Fruit fly (Drosophila melanogaster) whole organism, embryonic: ENCODE results near the gene Nph.

Experiments
- Adf1 ChIP-seq: fragments of 200-800 bp; sonication (Bioruptor generic); IDR thresholded peaks from 2 replicates; pipeline ENCODE4 v1.3.6; 2022; ENCODE audit warnings: missing biosample characterization, missing genetic modification characterization
- CG12236 ChIP-seq: fragments of 200-800 bp; sonication (Bioruptor generic); optimal IDR thresholded peaks from 2 replicates; lab custom pipeline; 2016; ENCODE audit warnings: missing biosample characterization, missing genetic modification characterization
- CG12769 ChIP-seq: fragments of 200-800 bp; sonication (Bioruptor generic); optimal IDR thresholded peaks from 2 replicates; lab custom pipeline; 2019; ENCODE audit warnings: missing biosample characterization, mild to moderate bottlenecking, missing genetic modification characterization, moderate library complexity
- CG14710 ChIP-seq: fragments of 200-800 bp; sonication (Bioruptor generic); optimal IDR thresholded peaks from 3 replicates; lab custom pipeline; 2019; ENCODE audit warnings: missing biosample characterization, mild to moderate bottlenecking, missing genetic modification characterization, moderate library complexity
- CG16779 ChIP-seq: fragments of 200-800 bp; sonication (Bioruptor generic); IDR thresholded peaks from 2 replicates; pipeline ENCODE4 v1.3.6; 2022; ENCODE audit warnings: missing biosample characterization, missing genetic modification characterization
- CG16815 ChIP-seq: fragments of 200-800 bp; sonication (Bioruptor generic); optimal IDR thresholded peaks from 3 replicates; lab custom pipeline; 2017; ENCODE audit warnings: missing biosample characterization, mild to moderate bottlenecking, missing genetic modification characterization
- CG16863 ChIP-seq: fragments of 200-800 bp; sonication (Bioruptor generic); optimal IDR thresholded peaks from 3 replicates; lab custom pipeline; 2016; ENCODE audit warnings: missing biosample characterization, missing genetic modification characterization
- CG17186 ChIP-seq: fragments of 200-800 bp; sonication (Bioruptor generic); optimal IDR thresholded peaks from 3 replicates; lab custom pipeline; 2017; ENCODE audit warnings: missing biosample characterization, missing genetic modification reagents, missing genetic modification characterization
- CG30403 ChIP-seq: fragments of 200-800 bp; sonication (Bioruptor generic); optimal IDR thresholded peaks from 3 replicates; lab custom pipeline; 2016; ENCODE audit warnings: missing biosample characterization, missing genetic modification characterization
- CG31224 ChIP-seq: fragments of 200-800 bp; sonication (Bioruptor generic); IDR thresholded peaks from 2 replicates; pipeline ENCODE4 v1.3.6; 2022; ENCODE audit warnings: missing biosample characterization, missing genetic modification characterization
- CG31441 ChIP-seq: fragments of 200-800 bp; sonication (Bioruptor generic); IDR thresholded peaks from 2 replicates; pipeline ENCODE4 v1.3.6; 2022; ENCODE audit warnings: missing biosample characterization, missing genetic modification characterization
- CG33557 ChIP-seq: fragments of 200-800 bp; sonication (Bioruptor generic); optimal IDR thresholded peaks from 2 replicates; lab custom pipeline; 2019; ENCODE audit warnings: missing biosample characterization, mild to moderate bottlenecking, missing genetic modification characterization, moderate library complexity
- CG4404 ChIP-seq: fragments of 200-800 bp; sonication (Bioruptor generic); IDR thresholded peaks from 2 replicates; pipeline ENCODE4 v1.3.6; 2022; ENCODE audit warnings: missing biosample characterization, missing genetic modification characterization
- CG4707 ChIP-seq: fragments of 200-800 bp; sonication (Bioruptor generic); optimal IDR thresholded peaks from 2 replicates; lab custom pipeline; 2018; ENCODE audit warnings: missing biosample characterization, mild to moderate bottlenecking, missing genetic modification characterization, moderate library complexity
- CG6689 ChIP-seq: fragments of 200-800 bp; sonication (Bioruptor generic); IDR thresholded peaks from 2 replicates; pipeline ENCODE4 v1.3.6; 2022; ENCODE audit warnings: missing biosample characterization, missing genetic modification characterization
- CG7786 ChIP-seq: fragments of 200-800 bp; sonication (Bioruptor generic); optimal IDR thresholded peaks from 2 replicates; lab custom pipeline; 2016; ENCODE audit warnings: missing biosample characterization, missing genetic modification characterization
- CG8924 ChIP-seq: fragments of 200-800 bp; optimal IDR thresholded peaks from 3 replicates; lab custom pipeline; 2019; ENCODE audit warnings: missing biosample characterization, mild to moderate bottlenecking, missing genetic modification characterization, moderate library complexity
- Dfd ChIP-seq, 2 experiments: fragments of >200 bp; optimal IDR thresholded peaks; 2 replicates each; lab custom pipeline; 2017; ENCODE audit warnings: missing biosample characterization in 2 of 2, missing genetic modification characterization in 2 of 2
- Dll ChIP-seq: fragments of 200-800 bp; sonication (Bioruptor generic); IDR thresholded peaks from 4 replicates; pipeline ENCODE4 v1.3.6; 2022; ENCODE audit warnings: missing biosample characterization, missing genetic modification characterization; ENCODE audit not compliant: partially characterized antibody
- E2f1 ChIP-seq: fragments of 200-800 bp; sonication (Bioruptor generic); IDR thresholded peaks from 2 replicates; pipeline ENCODE4 v1.3.6; 2022; ENCODE audit warnings: missing biosample characterization, missing genetic modification characterization
- Gsc ChIP-seq: fragments of 200-800 bp; sonication (Bioruptor generic); IDR thresholded peaks from 2 replicates; pipeline ENCODE4 v1.3.6; 2022; ENCODE audit warnings: missing biosample characterization, missing genetic modification characterization
- Gug ChIP-seq: fragments of 200-800 bp; sonication (Bioruptor generic); IDR thresholded peaks from 4 replicates; pipeline ENCODE4 v1.3.6; 2022; ENCODE audit warnings: missing biosample characterization, missing genetic modification characterization
- HHEX ChIP-seq: fragments of 200-800 bp; sonication (Bioruptor generic); optimal IDR thresholded peaks from 3 replicates; lab custom pipeline; 2017; ENCODE audit warnings: missing biosample characterization, mild to moderate bottlenecking, missing genetic modification characterization, missing genetic modification reagents
- Hmr ChIP-seq: fragments of 200-800 bp; sonication (Bioruptor generic); optimal IDR thresholded peaks from 3 replicates; lab custom pipeline; 2017; ENCODE audit warnings: mild to moderate bottlenecking, missing biosample characterization, missing genetic modification reagents, missing genetic modification characterization
- Lpt ChIP-seq: fragments of >200 bp; optimal IDR thresholded peaks from 2 replicates; lab custom pipeline; 2018; ENCODE audit warnings: missing biosample characterization, missing genetic modification characterization
- Opbp ChIP-seq: fragments of 200-800 bp; sonication (Bioruptor generic); IDR thresholded peaks from 3 replicates; pipeline ENCODE4 v1.3.6; 2022; ENCODE audit warnings: missing biosample characterization, missing genetic modification characterization; ENCODE audit not compliant: partially characterized antibody
- Scr ChIP-seq: fragments of 200-800 bp; sonication (Bioruptor generic); IDR thresholded peaks from 2 replicates; pipeline ENCODE4 v1.3.6; 2022; ENCODE audit warnings: missing biosample characterization, missing genetic modification characterization; ENCODE audit not compliant: partially characterized antibody
- Spps ChIP-seq: fragments of 200-800 bp; sonication (Bioruptor generic); optimal IDR thresholded peaks from 2 replicates; lab custom pipeline; 2018; ENCODE audit warnings: missing biosample characterization, mild to moderate bottlenecking, missing genetic modification characterization
- TFAM ChIP-seq: fragments of 200-800 bp; sonication (Bioruptor generic); optimal IDR thresholded peaks from 2 replicates; lab custom pipeline; 2017; ENCODE audit warnings: missing biosample characterization, missing genetic modification characterization, inconsistent platforms
- Trl ChIP-seq, 3 experiments: fragments of >200 bp in 2 of 3; fragments of 200-800 bp in 1 of 3; sonication (Bioruptor generic) in 1 of 3; optimal IDR thresholded peaks; 2 replicates in 1 of 3; 3 replicates in 2 of 3; lab custom pipeline; 2016 to 2017; ENCODE audit warnings: missing biosample characterization in 1 of 3, missing genetic modification characterization in 1 of 3
- amos ChIP-seq: fragments of 200-800 bp; sonication (Bioruptor generic); IDR thresholded peaks from 2 replicates; pipeline ENCODE4 v1.3.6; 2022; ENCODE audit warnings: missing biosample characterization, missing genetic modification characterization; ENCODE audit not compliant: partially characterized antibody
- ato ChIP-seq: fragments of 200-800 bp; sonication (Bioruptor generic); IDR thresholded peaks from 2 replicates; pipeline ENCODE4 v1.3.6; 2022; ENCODE audit warnings: missing biosample characterization, missing genetic modification characterization; ENCODE audit not compliant: partially characterized antibody
- cg ChIP-seq: fragments of 200-800 bp; sonication (Bioruptor generic); optimal IDR thresholded peaks from 3 replicates; lab custom pipeline; 2019; ENCODE audit warnings: missing biosample characterization, mild to moderate bottlenecking, missing genetic modification characterization, moderate library complexity
- dati ChIP-seq: fragments of 200-800 bp; sonication (Bioruptor generic); IDR thresholded peaks from 2 replicates; pipeline ENCODE4 v1.3.6; 2022; ENCODE audit warnings: missing biosample characterization, missing genetic modification characterization
- dmrt11E ChIP-seq: fragments of 200-800 bp; sonication (Bioruptor generic); optimal IDR thresholded peaks from 3 replicates; lab custom pipeline; 2018; ENCODE audit warnings: missing biosample characterization, mild to moderate bottlenecking, missing genetic modification characterization, moderate library complexity
- gem ChIP-seq: fragments of 200-800 bp; sonication (Bioruptor generic); optimal IDR thresholded peaks from 2 replicates; lab custom pipeline; 2019; ENCODE audit warnings: missing biosample characterization, mild to moderate bottlenecking, missing genetic modification characterization, moderate library complexity
- gt ChIP-seq: fragments of 200-800 bp; sonication (Bioruptor generic); IDR thresholded peaks from 2 replicates; pipeline ENCODE4 v1.3.6; 2022; ENCODE audit warnings: missing biosample characterization, missing genetic modification characterization
- knrl ChIP-seq: fragments of 200-800 bp; sonication (Bioruptor generic); IDR thresholded peaks from 3 replicates; pipeline ENCODE4 v1.3.6; 2022; ENCODE audit warnings: missing biosample characterization, missing genetic modification characterization; ENCODE audit not compliant: partially characterized antibody
- mirr ChIP-seq: fragments of 200-800 bp; sonication (Bioruptor generic); optimal IDR thresholded peaks from 3 replicates; lab custom pipeline; 2018; ENCODE audit warnings: missing biosample characterization, mild to moderate bottlenecking, missing genetic modification characterization
- otp ChIP-seq: fragments of 200-800 bp; sonication (Bioruptor generic); IDR thresholded peaks from 3 replicates; pipeline ENCODE4, ENCODE4 v1.3.6; 2022; ENCODE audit warnings: missing biosample characterization, missing genetic modification characterization
- pb ChIP-seq: fragments of 200-800 bp; sonication (Bioruptor generic); optimal IDR thresholded peaks from 3 replicates; lab custom pipeline; 2016; ENCODE audit warnings: missing biosample characterization, missing genetic modification characterization
- pum ChIP-seq: fragments of 200-800 bp; sonication (Bioruptor generic); optimal IDR thresholded peaks from 2 replicates; lab custom pipeline; 2016; ENCODE audit warnings: missing biosample characterization, missing genetic modification characterization
- run ChIP-seq: fragments of 200-800 bp; sonication (Bioruptor generic); optimal IDR thresholded peaks from 3 replicates; lab custom pipeline; 2018; ENCODE audit warnings: missing biosample characterization, mild to moderate bottlenecking, missing genetic modification characterization
- shn ChIP-seq: fragments of 200-800 bp; sonication (Bioruptor generic); optimal IDR thresholded peaks from 3 replicates; lab custom pipeline; 2016; ENCODE audit warnings: missing biosample characterization, missing genetic modification characterization
- tap ChIP-seq: fragments of 200-800 bp; optimal IDR thresholded peaks from 3 replicates; lab custom pipeline; 2019; ENCODE audit warnings: missing biosample characterization, mild to moderate bottlenecking, missing genetic modification characterization, moderate library complexity
- toy ChIP-seq: fragments of 200-800 bp; sonication (Bioruptor generic); IDR thresholded peaks from 2 replicates; pipeline ENCODE4 v1.3.6; 2022; ENCODE audit warnings: missing biosample characterization, missing genetic modification characterization
- ttk ChIP-seq: fragments of 200-800 bp; sonication (Bioruptor generic); IDR thresholded peaks from 2 replicates; pipeline ENCODE4 v2.1.2; 2022; ENCODE audit warnings: missing biosample characterization, missing genetic modification characterization
- vfl ChIP-seq: fragments of 200-800 bp; sonication (Bioruptor generic); optimal IDR thresholded peaks from 2 replicates; lab custom pipeline; 2016; ENCODE audit warnings: missing biosample characterization, missing genetic modification characterization
- vnd ChIP-seq: fragments of 200-800 bp; sonication (Bioruptor generic); IDR thresholded peaks from 3 replicates; pipeline ENCODE4 v1.3.6; 2022; ENCODE audit warnings: missing biosample characterization, missing genetic modification characterization; ENCODE audit not compliant: partially characterized antibody
- z ChIP-seq: fragments of 200-800 bp; sonication (Bioruptor generic); IDR thresholded peaks from 3 replicates; pipeline ENCODE4 v1.3.6; 2022; ENCODE audit warnings: missing biosample characterization, missing genetic modification characterization

Gene Nph

dm6 chr3R:29983073-29983544, 21.6 kb downstream of the Nph start, which contains the start of gene CG7896 (continued):
- TF ChIP-seq vnd (GFP tag; lab: Robert Waterston, UW) (no peak), CG4707 (no peak), gem (tag; lab: Kevin White, UChicago) (peak; percentile 79), Gsc (GFP tag; lab: Robert Waterston, UW) (peak; percentile 62), HHEX (GFP tag; lab: Kevin White, UChicago) (peak; percentile 67), CG14710 (tag; lab: Kevin White, UChicago) (peak; percentile 59), CG12769 (tag; lab: Kevin White, UChicago) (peak; percentile 67), Trl (optimal IDR thresholded peaks at IDR 0.05; lab: Kevin White, UChicago) (peak in 1 of 2 experiments; percentile 26), Trl (GFP tag; optimal IDR thresholded peaks at IDR 0.05; lab: Kevin White, UChicago) (no peak), ttk (GFP tag; lab: Robert Waterston, UW) (peak; percentile 78), amos (GFP tag; lab: Robert Waterston, UW) (no peak), toy (peak; percentile 45; the same call in 1 of the 2 replicates), CG16779 (0 out of 2 replicates have a peak, but pooled peaks have one; percentile 23), Spps (peak; percentile 10), vfl (GFP tag; lab: Kevin White, UChicago) (no peak), dati (no peak), mirr (GFP tag; lab: Kevin White, UChicago) (peak; percentile 22), z (GFP tag; lab: Robert Waterston, UW) (no peak), pum (GFP tag; lab: Kevin White, UChicago) (no peak), CG6689 (peak; percentile 76), CG33557 (peak; percentile 61), CG16815 (GFP tag; lab: Kevin White, UChicago) (peak; percentile 21), Dll (GFP tag; lab: Robert Waterston, UW) (no peak), Adf1 (GFP tag; lab: Robert Waterston, UW) (peak; percentile 31; the same call in 1 of the 2 replicates), knrl (GFP tag; lab: Robert Waterston, UW) (no peak), CG30403 (GFP tag; lab: Kevin White, UChicago) (peak; percentile 77), CG17186 (GFP tag; lab: Kevin White, UChicago) (no peak), Hmr (peak; percentile 67), CG31224 (peak; percentile 72), tap (tag; lab: Kevin White, UChicago) (peak; percentile 48), gt (GFP tag; lab: Robert Waterston, UW) (peak; percentile 34; the same call in 1 of the 2 replicates), TFAM (GFP tag; lab: Kevin White, UChicago) (no peak), pb (peak; percentile 10), shn (GFP tag; lab: Kevin White, UChicago) (no peak), Opbp (no peak; the same call in 2 of the 3 replicates), ato (GFP tag; lab: Robert Waterston, UW) (no peak), cg (no peak), CG12236 (GFP tag; lab: Kevin White, UChicago) (no peak), run (tag; lab: Kevin White, UChicago) (no peak), otp (GFP tag; lab: Robert Waterston, UW) (peak; percentile 59; the same call in 1 of the 3 replicates), CG31441 (peak; percentile 84), E2f1 (GFP tag; lab: Robert Waterston, UW) (peak; percentile 76), Lpt (GFP tag; lab: Kevin White, UChicago) (no peak), Scr (GFP tag; lab: Robert Waterston, UW) (no peak), CG4404 (peak; percentile 64), CG16863 (no peak), dmrt11E (tag; lab: Kevin White, UChicago) (peak; percentile 52), CG7786 (GFP tag; lab: Kevin White, UChicago) (no peak), Gug (GFP tag; lab: Robert Waterston, UW) (peak; percentile 71), CG8924 (tag; lab: Kevin White, UChicago) (peak; percentile 72), Dfd (GFP tag; optimal IDR thresholded peaks at IDR 0.05; lab: Kevin White, UChicago) (no peak)
